Fruit fly (Drosophila melanogaster): ENCODE data around the gene Aldh7A1.

Gene Aldh7A1

dm6 chr3L:19294235-19294612, 25.5 kb upstream of the Aldh7A1 start, which contains the start of gene fal (continued):
- no peak for TF ChIP-seq fu2 (GFP tag; optimal IDR thresholded peaks at IDR 0.05)
- peak; percentile 9 for TF ChIP-seq Chrac-16 (GFP tag; optimal IDR thresholded peaks at IDR 0.05)
- TF ChIP-seq CG34224 (GFP tag; IDR thresholded peaks at IDR 0.05; ENCODE audit: partially characterized antibody) = no peak
- peak; percentile 24; the same call in 1 of the 2 replicates for TF ChIP-seq ato (GFP tag; IDR thresholded peaks at IDR 0.05; ENCODE audit: partially characterized antibody)
- 0 out of 2 replicates have a peak, but pooled peaks have one; percentile 4 for TF ChIP-seq CG17612 (GFP tag; IDR thresholded peaks at IDR 0.05)
- TF ChIP-seq zen (tag; optimal IDR thresholded peaks at IDR 0.05) = peak; percentile 20
- no peak for TF ChIP-seq D19B (GFP tag; optimal IDR thresholded peaks at IDR 0.05)
- no peak for TF ChIP-seq hb (GFP tag; IDR thresholded peaks at IDR 0.05; ENCODE audit: partially characterized antibody)
- no peak for TF ChIP-seq bowl (GFP tag; IDR thresholded peaks at IDR 0.05)
- TF ChIP-seq ase (GFP tag; IDR thresholded peaks at IDR 0.05) = 0 out of 3 replicates have a peak, but pooled peaks have one; percentile 7
- peak; percentile 7 for TF ChIP-seq mam (GFP tag; optimal IDR thresholded peaks at IDR 0.05)
- peak; percentile 26 for TF ChIP-seq tin (GFP tag; optimal IDR thresholded peaks at IDR 0.05)
- peak; percentile 55 for TF ChIP-seq CG14710 (tag; optimal IDR thresholded peaks at IDR 0.05)
- TF ChIP-seq trem (tag; optimal IDR thresholded peaks at IDR 0.05) = peak; percentile 98
- no peak for TF ChIP-seq Dip2 (GFP tag; IDR thresholded peaks at IDR 0.05)
- peak; percentile 63 for TF ChIP-seq nmo (GFP tag; optimal IDR thresholded peaks at IDR 0.05)
- peak; percentile 39 for TF ChIP-seq CG33213 (GFP tag; optimal IDR thresholded peaks at IDR 0.05)
- no peak for TF ChIP-seq Myb (GFP tag; optimal IDR thresholded peaks at IDR 0.05)
- TF ChIP-seq HmgD (GFP tag; optimal IDR thresholded peaks at IDR 0.05) = peak; percentile 63
- TF ChIP-seq sob (GFP tag; IDR thresholded peaks at IDR 0.05) = peak; percentile 32; the same call in 1 of the 2 replicates
- TF ChIP-seq CG2199 (GFP tag; IDR thresholded peaks at IDR 0.05) = peak; percentile 75; the same call in 2 of the 3 replicates
- peak; percentile 6 for TF ChIP-seq CG4854 (GFP tag; optimal IDR thresholded peaks at IDR 0.05)
- TF ChIP-seq Fer2 (tag; optimal IDR thresholded peaks at IDR 0.05) = no peak
- peak; percentile 19 for TF ChIP-seq pnt (GFP tag; optimal IDR thresholded peaks at IDR 0.05)
- TF ChIP-seq crc (GFP tag; optimal IDR thresholded peaks at IDR 0.05) = no peak
- TF ChIP-seq knrl (GFP tag; IDR thresholded peaks at IDR 0.05; ENCODE audit: partially characterized antibody) = peak; percentile 62
- TF ChIP-seq fd3F (GFP tag; optimal IDR thresholded peaks at IDR 0.05) = no peak
- TF ChIP-seq nau (GFP tag; optimal IDR thresholded peaks at IDR 0.05) = no peak
- no peak for TF ChIP-seq CG3065 (GFP tag; optimal IDR thresholded peaks at IDR 0.05)
- no peak for TF ChIP-seq seq (GFP tag; IDR thresholded peaks at IDR 0.05)
- peak; percentile 51 for TF ChIP-seq CG11504 (tag; optimal IDR thresholded peaks at IDR 0.05)
- peak; percentile 26 for TF ChIP-seq CG8944 (GFP tag; optimal IDR thresholded peaks at IDR 0.05)
- TF ChIP-seq NFAT (GFP tag; IDR thresholded peaks at IDR 0.05) = 0 out of 2 replicates have a peak, but pooled peaks have one; percentile 7
- TF ChIP-seq CG13894 (tag; optimal IDR thresholded peaks at IDR 0.05) = peak; percentile 80
- peak; percentile 90 for TF ChIP-seq Sry-δ (GFP tag; optimal IDR thresholded peaks at IDR 0.05)
- TF ChIP-seq Gug (GFP tag; IDR thresholded peaks at IDR 0.05) = peak; percentile 9; the same call in 1 of the 4 replicates
- TF ChIP-seq CG9817 (tag; optimal IDR thresholded peaks at IDR 0.05) = peak; percentile 27
- peak; percentile 43 for TF ChIP-seq Hr3 (GFP tag; optimal IDR thresholded peaks at IDR 0.05)
- TF ChIP-seq CG5245 (GFP tag; optimal IDR thresholded peaks at IDR 0.05) = no peak
- 0 out of 2 replicates have a peak, but pooled peaks have one; percentile 17 for TF ChIP-seq nerfin-2 (GFP tag; IDR thresholded peaks at IDR 0.05; ENCODE audit: partially characterized antibody)
- TF ChIP-seq kay (GFP tag; optimal IDR thresholded peaks at IDR 0.05) = no peak
- peak; percentile 71 for TF ChIP-seq CG6791 (GFP tag; IDR thresholded peaks at IDR 0.05; ENCODE audit: partially characterized antibody)
- no peak for TF ChIP-seq sqz (GFP tag; optimal IDR thresholded peaks at IDR 0.05)
- TF ChIP-seq salm (tag; optimal IDR thresholded peaks at IDR 0.05) = no peak
- peak; percentile 77 for TF ChIP-seq CG2116 (GFP tag; optimal IDR thresholded peaks at IDR 0.05)
- TF ChIP-seq bcd (GFP tag; optimal IDR thresholded peaks at IDR 0.05) = peak; percentile 11
- no peak for TF ChIP-seq CG17802 (tag; optimal IDR thresholded peaks at IDR 0.05)
- peak; percentile 13 for TF ChIP-seq CG10654 (GFP tag; optimal IDR thresholded peaks at IDR 0.05)
- TF ChIP-seq CTCF (GFP tag; optimal IDR thresholded peaks at IDR 0.05) = peak; percentile 95
- no peak for TF ChIP-seq tll (GFP tag; optimal IDR thresholded peaks at IDR 0.05)
- TF ChIP-seq da (GFP tag; optimal IDR thresholded peaks at IDR 0.05) = no peak

Data from whole organism, embryonic.